Worm (Caenorhabditis elegans) whole organism, L4/young adult: ENCODE results near the gene toh-1.

Experiments used
- W03F9.2 ChIP-seq: fragments of 150-350 bp; optimal IDR thresholded peaks from 2 replicates; lab custom pipeline; 2014; ENCODE audit warnings: missing biosample characterization, missing genetic modification characterization
- dao-5 ChIP-seq: sonication (generic microtip); optimal IDR thresholded peaks from 2 replicates; lab custom pipeline; 2016; ENCODE audit warnings: missing genotype, missing genetic modification characterization, moderate library complexity, missing compliant biosample characterization
- him-1 ChIP-seq: sonication (generic microtip); optimal IDR thresholded peaks from 2 replicates; lab custom pipeline; 2016; ENCODE audit warnings: missing genotype, missing genetic modification reagents, missing genetic modification characterization, missing compliant biosample characterization

DNA sequence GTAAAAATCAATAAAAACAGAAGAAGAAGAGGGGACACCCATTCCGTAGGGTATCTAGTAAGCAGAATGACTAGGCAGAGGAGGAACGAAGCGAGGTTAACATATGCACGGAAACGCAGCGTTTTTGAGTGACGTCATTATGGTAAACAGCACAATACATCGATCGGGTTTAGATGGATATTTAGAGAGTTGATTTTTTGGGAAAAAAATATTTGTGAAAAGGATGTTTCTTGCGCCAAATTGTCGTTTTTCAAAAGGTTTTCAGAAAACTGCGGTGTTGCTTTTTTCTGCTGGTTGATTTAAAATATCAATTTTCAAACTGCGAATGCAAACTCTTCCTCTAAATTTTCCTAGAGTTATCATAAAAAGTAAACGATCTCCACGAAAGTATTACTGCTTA lies 22.6 kb upstream of the toh-1 start, which contains the start of gene C36A4.10:
- no peak for TF ChIP-seq him-1
- TF ChIP-seq dao-5: no peak
- no peak for TF ChIP-seq W03F9.2 (tag; lab: Kevin White, UChicago)
